Worm (Caenorhabditis elegans): Measurements from ENCODE around the gene clip-1.

DNA sequence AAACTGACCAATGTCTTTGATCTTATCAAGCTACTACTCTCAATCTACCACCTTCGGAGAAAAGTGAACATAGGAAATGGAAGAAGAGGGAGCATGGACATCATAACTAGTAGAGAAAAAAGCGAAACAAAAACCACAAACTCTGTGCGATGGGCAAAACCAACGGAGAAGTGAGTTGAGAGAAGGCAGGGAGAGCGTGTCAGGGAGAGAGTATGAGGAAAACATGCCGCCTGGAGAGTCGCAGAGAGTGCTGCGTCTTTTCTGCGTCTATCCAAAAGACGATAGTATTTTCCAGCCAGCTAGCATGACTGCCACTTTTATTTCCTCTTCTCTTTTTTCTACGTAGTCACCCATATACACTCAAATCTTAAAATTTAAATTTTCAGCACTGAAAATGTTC is 28.9 kb downstream of the clip-1 start, which contains the start of gene saeg-2:
- TF ChIP-seq athp-1 (tag; optimal IDR thresholded peaks at IDR 0.05) (no peak), rpc-1 (optimal IDR thresholded peaks at IDR 0.05) (no peak), rpc-1 (tag; optimal IDR thresholded peaks at IDR 0.05) (no peak), Y95B8A.8 (GFP tag; IDR thresholded peaks at IDR 0.05) (no peak), ceh-27 (GFP tag; optimal IDR thresholded peaks at IDR 0.05) (peak; percentile 24), K11D2.4 (GFP tag; IDR thresholded peaks at IDR 0.05) (no peak), T26A5.8 (tag; optimal IDR thresholded peaks at IDR 0.05) (no peak), nhr-27 (tag; optimal IDR thresholded peaks at IDR 0.05) (no peak), snpc-4 (GFP tag; optimal IDR thresholded peaks at IDR 0.05) (no peak), snpc-4 (tag; optimal IDR thresholded peaks at IDR 0.05) (no peak), mel-28 (tag; optimal IDR thresholded peaks at IDR 0.05; ENCODE audit: borderline replicate concordance) (no peak), nhr-90 (tag; optimal IDR thresholded peaks at IDR 0.05) (no peak), lin-35 (GFP tag; optimal IDR thresholded peaks at IDR 0.05) (no peak), F55B11.4 (tag; optimal IDR thresholded peaks at IDR 0.05; ENCODE audit: borderline replicate concordance, insufficient read depth) (no peak)

Data from whole organism, young adult.